Worm (Caenorhabditis elegans): ENCODE data around the gene D1086.9.
A peak's percentile ranks its signal among the peaks of the same experiment; 100 is the strongest.

D1086.9 gene

ce11 chrV:14123176-14123575 is 19.1 kb downstream of the D1086.9 start:
- TF ChIP-seq elt-1 (tag; optimal IDR thresholded peaks at IDR 0.05; ENCODE audit: borderline replicate concordance, insufficient read depth) (no peak), ceh-43 (GFP tag; optimal IDR thresholded peaks at IDR 0.05) (no peak), sem-2 (GFP tag; optimal IDR thresholded peaks at IDR 0.05) (no peak), mls-2 (tag; optimal IDR thresholded peaks at IDR 0.05) (no peak), lin-13 (tag; optimal IDR thresholded peaks at IDR 0.05) (no peak), ztf-11 (tag; optimal IDR thresholded peaks at IDR 0.05) (no peak), nhr-2 (tag; optimal IDR thresholded peaks at IDR 0.05) (no peak), cnd-1 (tag; optimal IDR thresholded peaks at IDR 0.05) (no peak), mep-1 (tag; optimal IDR thresholded peaks at IDR 0.05) (no peak), ceh-83 (GFP tag; optimal IDR thresholded peaks at IDR 0.05) (no peak), sptf-1 (tag; optimal IDR thresholded peaks at IDR 0.05) (no peak)

DNA sequence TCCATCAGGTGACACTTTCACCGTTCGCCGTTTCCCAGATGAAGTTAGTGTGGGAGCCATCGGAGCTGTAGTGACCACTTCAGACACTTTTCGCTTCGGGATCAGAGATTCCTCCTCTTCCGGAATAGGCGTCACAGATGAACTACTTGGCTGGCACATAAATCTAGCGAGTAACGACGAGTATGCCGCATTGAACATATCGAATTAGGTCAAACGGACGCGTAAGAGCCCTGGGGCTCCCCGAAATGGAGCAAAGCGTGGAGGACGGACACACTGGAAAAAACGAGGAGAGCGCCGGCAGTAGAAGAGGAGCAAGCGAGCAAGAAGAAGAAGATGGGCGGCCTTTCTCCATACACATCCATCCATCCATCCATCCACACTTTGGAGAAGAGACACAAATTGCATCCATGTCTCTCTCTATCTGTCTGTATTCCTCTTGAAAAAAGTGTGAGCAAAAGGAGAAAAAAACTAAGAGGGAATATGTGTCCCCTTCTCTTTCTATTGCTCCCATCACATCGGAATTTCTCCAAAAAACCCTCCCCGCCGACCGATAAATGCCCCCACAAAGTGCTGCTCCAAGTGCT is 22.4 kb downstream of the D1086.9 start:
- TF ChIP-seq pha-4 (tag; optimal IDR thresholded peaks at IDR 0.05) (no peak), nhr-28 (tag; optimal IDR thresholded peaks at IDR 0.05) (no peak), ces-1 (GFP tag; optimal IDR thresholded peaks at IDR 0.05) (peak; percentile 58), lin-32 (GFP tag; optimal IDR thresholded peaks at IDR 0.05) (no peak)

- TF ChIP-seq ces-1 (GFP tag; optimal IDR thresholded peaks at IDR 0.05), result peak; percentile 80
- no peak for TF ChIP-seq nhr-237 (tag; optimal IDR thresholded peaks at IDR 0.05)
Measured at ce11 chrV:14127834-14128233, 23.8 kb downstream of the D1086.9 start.

ce11 chrV:14128858-14129257 is 24.8 kb downstream of the D1086.9 start:
- TF ChIP-seq sptf-1 (tag; optimal IDR thresholded peaks at IDR 0.05) (peak; percentile 25), blmp-1 (tag; optimal IDR thresholded peaks at IDR 0.05) (no peak)

DNA sequence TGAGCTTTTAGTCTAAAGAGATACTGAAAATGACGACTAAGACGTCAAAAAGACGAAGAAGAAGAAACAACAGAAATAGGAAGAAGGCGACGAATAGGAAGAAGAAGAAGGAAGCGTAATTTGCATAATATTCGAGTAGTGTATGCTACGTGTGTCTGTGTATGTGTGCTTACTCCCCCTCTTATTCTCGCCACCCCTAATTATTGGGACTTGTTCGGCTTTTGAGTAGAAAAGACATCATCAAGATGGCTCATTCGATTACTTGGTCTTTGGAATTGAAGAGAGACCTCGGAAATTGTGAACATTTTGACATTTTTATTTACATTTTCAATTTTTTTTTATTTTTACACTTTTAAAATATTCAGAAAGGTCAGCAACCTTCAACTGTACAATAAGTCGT is 26.2 kb downstream of the D1086.9 start:
- TF ChIP-seq sptf-1 (tag; optimal IDR thresholded peaks at IDR 0.05) (peak; percentile 20), ces-1 (GFP tag; optimal IDR thresholded peaks at IDR 0.05) (peak; percentile 93), elt-3 (tag; optimal IDR thresholded peaks at IDR 0.05) (no peak)

DNA sequence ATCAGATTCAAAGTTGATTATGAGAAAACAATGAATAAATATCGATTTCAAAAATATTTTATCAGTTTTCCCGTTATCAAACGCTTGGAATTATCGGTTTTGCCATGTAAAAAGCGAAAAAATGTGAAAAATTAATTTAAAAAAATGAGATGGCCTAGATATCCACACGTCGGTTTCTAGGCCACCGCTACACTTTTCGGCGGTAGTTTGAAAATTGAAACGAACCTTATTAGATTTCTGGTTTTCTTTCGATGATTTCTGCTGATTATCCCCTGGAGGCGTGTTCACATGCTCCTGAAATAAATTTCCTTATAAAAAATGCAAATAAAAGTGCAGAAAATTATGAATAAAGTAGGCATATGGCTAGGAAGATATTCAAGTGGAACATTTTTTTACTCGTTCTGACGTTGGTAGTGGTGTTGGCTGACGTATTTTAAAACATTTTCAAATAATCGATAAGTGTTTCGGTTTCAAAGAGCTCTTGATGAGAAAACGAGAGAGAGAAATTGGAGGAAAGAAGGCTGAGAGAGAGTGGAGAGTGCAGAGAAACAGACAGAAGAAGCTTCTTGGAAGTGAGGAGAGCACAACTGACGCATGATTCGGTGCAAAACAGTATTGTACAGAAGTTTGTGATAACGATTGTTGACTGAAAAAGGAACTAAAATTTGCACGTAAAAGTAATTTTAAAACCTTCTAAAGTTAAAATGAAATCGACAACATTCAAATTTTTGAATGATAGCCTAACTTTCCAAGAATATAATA is 29.1 kb downstream of the D1086.9 start:
- TF ChIP-seq ces-1 (GFP tag; optimal IDR thresholded peaks at IDR 0.05) (peak; percentile 16), mab-5 (tag; optimal IDR thresholded peaks at IDR 0.05) (no peak), drap-1 (GFP tag; optimal IDR thresholded peaks at IDR 0.05) (no peak), flh-1 (GFP tag; optimal IDR thresholded peaks at IDR 0.05) (no peak), hlh-1 (tag; optimal IDR thresholded peaks at IDR 0.05) (peak; percentile 20)

- TF ChIP-seq M03D4.4 (tag; optimal IDR thresholded peaks at IDR 0.05) (no peak), sem-2 (GFP tag; optimal IDR thresholded peaks at IDR 0.05) (no peak), mep-1 (tag; optimal IDR thresholded peaks at IDR 0.05) (no peak), elt-1 (tag; optimal IDR thresholded peaks at IDR 0.05; ENCODE audit: borderline replicate concordance, insufficient read depth) (no peak), flh-1 (GFP tag; optimal IDR thresholded peaks at IDR 0.05) (no peak), lsy-2 (tag; optimal IDR thresholded peaks at IDR 0.05) (no peak), blmp-1 (tag; optimal IDR thresholded peaks at IDR 0.05) (no peak), ztf-11 (tag; optimal IDR thresholded peaks at IDR 0.05) (no peak), mab-5 (tag; optimal IDR thresholded peaks at IDR 0.05) (no peak), drap-1 (GFP tag; optimal IDR thresholded peaks at IDR 0.05) (no peak), hlh-1 (tag; optimal IDR thresholded peaks at IDR 0.05) (no peak), snpc-4 (tag; optimal IDR thresholded peaks at IDR 0.05) (no peak), nhr-76 (tag; optimal IDR thresholded peaks at IDR 0.05) (no peak), nhr-28 (tag; optimal IDR thresholded peaks at IDR 0.05) (no peak)
Measured at ce11 chrV:14134757-14135441, 30.8 kb downstream of the D1086.9 start.
